Worm (Caenorhabditis elegans) whole organism, L4 larva: ENCODE measurements around the gene srw-119.

Experiments used
- ceh-28 ChIP-seq: fragments of 150-350 bp; optimal IDR thresholded peaks from 2 replicates; lab custom pipeline; 2014; ENCODE audit warnings: missing biosample characterization, missing genetic modification reagents, missing genetic modification characterization
- daf-12 ChIP-seq: fragments of 150-350 bp; optimal IDR thresholded peaks from 2 replicates; lab custom pipeline; 2014; ENCODE audit warnings: missing biosample characterization, missing genetic modification reagents, missing genetic modification characterization
- daf-16 ChIP-seq, 3 experiments: sonication (generic microtip); optimal IDR thresholded peaks; 2 replicates each; lab custom pipeline; 2016 to 2017; ENCODE audit warnings: missing genetic modification characterization in 3 of 3, missing genetic modification reagents in 3 of 3, mild to moderate bottlenecking in 2 of 3, missing compliant biosample characterization in 2 of 3, missing biosample characterization in 1 of 3, moderate library complexity in 1 of 3
- dve-1 ChIP-seq: sonication (generic microtip); optimal IDR thresholded peaks from 2 replicates; lab custom pipeline; 2017; ENCODE audit warnings: antibody characterized with exemption, mild to moderate bottlenecking, missing genetic modification characterization, missing compliant biosample characterization; ENCODE audit not compliant: insufficient read depth
- egl-27 ChIP-seq: sonication (generic microtip); optimal IDR thresholded peaks from 3 replicates; lab custom pipeline; 2017; ENCODE audit warnings: missing biosample characterization, missing genetic modification reagents, missing genetic modification characterization
- lin-13 ChIP-seq: fragments of 150-350 bp; optimal IDR thresholded peaks from 2 replicates; lab custom pipeline; 2014; ENCODE audit warnings: missing biosample characterization, missing genetic modification reagents, missing genetic modification characterization
- nhr-10 ChIP-seq: fragments of 150-350 bp; optimal IDR thresholded peaks from 2 replicates; lab custom pipeline; 2014; ENCODE audit warnings: missing biosample characterization, missing genetic modification characterization
- nhr-237 ChIP-seq: sonication (generic microtip); optimal IDR thresholded peaks from 2 replicates; lab custom pipeline; 2017; ENCODE audit warnings: missing biosample characterization, missing genetic modification characterization
- pha-4 ChIP-seq, 2 experiments: fragments of 150-350 bp in 1 of 2; fragments of 200-800 bp in 1 of 2; sonication (Bioruptor generic) in 1 of 2; IDR thresholded peaks in 1 of 2; optimal IDR thresholded peaks in 1 of 2; 2 replicates each; pipeline versions ENCODE4 v1.3.6 to Lab custom; 2014 to 2022; ENCODE audit warnings: missing genetic modification characterization in 2 of 2, missing genetic modification reagents in 2 of 2, missing biosample characterization in 1 of 2, missing compliant biosample characterization in 1 of 2
- snpc-4 ChIP-seq: fragments of 150-350 bp; optimal IDR thresholded peaks from 2 replicates; lab custom pipeline; 2014; ENCODE audit warnings: missing biosample characterization, missing genetic modification characterization
- unc-39 ChIP-seq: sonication (generic microtip); optimal IDR thresholded peaks from 2 replicates; lab custom pipeline; 2017; ENCODE audit warnings: missing biosample characterization, missing genetic modification characterization
- unc-62 ChIP-seq, 3 experiments: fragments of 150-350 bp in 1 of 3; sonication (generic microtip); optimal IDR thresholded peaks in 2 of 3; peaks in 1 of 3; 1 replicate in 1 of 3; 2 replicates in 2 of 3; lab custom pipeline; 2014 to 2017; ENCODE audit warnings: missing biosample characterization in 3 of 3, missing genetic modification characterization in 3 of 3, missing genetic modification reagents in 3 of 3, missing genotype in 1 of 3
- zip-2 ChIP-seq: fragments of 150-350 bp; optimal IDR thresholded peaks from 2 replicates; lab custom pipeline; 2014; ENCODE audit warnings: missing biosample characterization, missing genetic modification characterization
- ztf-11 ChIP-seq: fragments of 150-350 bp; optimal IDR thresholded peaks from 2 replicates; lab custom pipeline; 2014; ENCODE audit warnings: missing biosample characterization, missing genetic modification characterization

- TF ChIP-seq dve-1 (tag; lab: Kevin White, UChicago) (no peak), egl-27 (tag; lab: Kevin White, UChicago) (no peak), snpc-4 (no peak), daf-16 (GFP tag; optimal IDR thresholded peaks at IDR 0.05; lab: Kevin White, UChicago) (no peak), daf-16 (tag; optimal IDR thresholded peaks at IDR 0.05; lab: Kevin White, UChicago) (no peak), ceh-28 (tag; lab: Kevin White, UChicago) (no peak), lin-13 (GFP tag; lab: Kevin White, UChicago) (no peak), nhr-237 (tag; lab: Kevin White, UChicago) (no peak), unc-62 (GFP tag; optimal IDR thresholded peaks at IDR 0.05 in 1 of 2; lab: Kevin White, UChicago) (no peak), unc-62 (tag; optimal IDR thresholded peaks at IDR 0.05; lab: Kevin White, UChicago) (no peak), ztf-11 (tag; lab: Kevin White, UChicago) (no peak), daf-12 (tag; lab: Kevin White, UChicago) (no peak), nhr-10 (tag; lab: Kevin White, UChicago) (no peak), zip-2 (tag; lab: Kevin White, UChicago) (no peak), unc-39 (tag; lab: Kevin White, UChicago) (no peak), pha-4 (GFP tag; IDR thresholded peaks at IDR 0.05; lab: Robert Waterston, UW) (no peak), pha-4 (tag; optimal IDR thresholded peaks at IDR 0.05; lab: Kevin White, UChicago) (no peak)
Observed at ce11 chrV:2958202-2958601, 41.4 kb downstream of the srw-119 start, which contains the start of gene srw-142.
